Fruit fly (Drosophila melanogaster) Kc167 (cell line): ENCODE results near the gene CG13795.

ENCODE experiments used
- Myc ChIP-seq: fragments of >200 bp; optimal IDR thresholded peaks from 2 replicates; lab custom pipeline; 2017; ENCODE audit warnings: missing external identifiers
- Sin3A ChIP-seq: fragments of >200 bp; optimal IDR thresholded peaks from 2 replicates; lab custom pipeline; 2018; ENCODE audit warnings: missing external identifiers
- h ChIP-seq: fragments of >200 bp; optimal IDR thresholded peaks from 3 replicates; lab custom pipeline; 2018; ENCODE audit warnings: missing external identifiers
- insv ChIP-seq: fragments of >200 bp; optimal IDR thresholded peaks from 3 replicates; lab custom pipeline; 2018; ENCODE audit warnings: missing external identifiers
- psq ChIP-seq: fragments of >200 bp; optimal IDR thresholded peaks from 2 replicates; lab custom pipeline; 2017; ENCODE audit warnings: missing external identifiers
- ttk ChIP-seq: sonication (Bioruptor generic); optimal IDR thresholded peaks from 2 replicates; lab custom pipeline; 2017; ENCODE audit warnings: missing external identifiers

Gene CG13795

DNA sequence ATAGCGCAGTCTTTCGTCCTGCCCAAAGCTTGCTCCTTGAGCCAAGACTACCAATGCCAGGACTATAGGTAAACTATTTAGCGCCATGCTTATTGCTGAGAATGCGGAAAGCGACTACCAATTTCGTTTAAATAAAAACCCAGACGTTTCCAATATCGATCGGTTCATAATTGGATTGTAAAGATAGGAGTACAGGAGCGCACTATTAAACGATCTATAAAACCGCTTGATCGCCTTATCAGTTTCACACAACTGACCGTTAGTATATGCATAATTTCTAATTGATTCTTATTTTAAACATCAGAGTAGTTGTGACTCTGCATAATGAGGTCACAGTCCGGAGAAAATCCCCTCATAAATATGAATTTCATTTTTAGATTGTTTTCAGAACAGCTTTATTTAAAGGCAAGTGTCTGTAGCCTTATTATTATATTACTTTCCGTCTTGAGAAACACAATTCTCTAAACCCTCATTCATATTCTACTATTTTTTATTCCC lies 33.5 kb downstream of the CG13795 start, which contains the start of the genes CG7025 and CG43235:
TSS of gene CG7025 (minus strand) at position 101 of the 498 bp plus-strand sequence.
TSS of gene CG43235 (plus strand) at position 448 of the 498 bp plus-strand sequence.
- TF ChIP-seq insv (lab: Kevin White, UChicago) (no peak), h (lab: Kevin White, UChicago) (no peak), psq (lab: Kevin White, UChicago) (no peak), Sin3A (lab: Kevin White, UChicago) (no peak), ttk (lab: Kevin White, UChicago) (no peak), Myc (lab: Kevin White, UChicago) (no peak)

DNA sequence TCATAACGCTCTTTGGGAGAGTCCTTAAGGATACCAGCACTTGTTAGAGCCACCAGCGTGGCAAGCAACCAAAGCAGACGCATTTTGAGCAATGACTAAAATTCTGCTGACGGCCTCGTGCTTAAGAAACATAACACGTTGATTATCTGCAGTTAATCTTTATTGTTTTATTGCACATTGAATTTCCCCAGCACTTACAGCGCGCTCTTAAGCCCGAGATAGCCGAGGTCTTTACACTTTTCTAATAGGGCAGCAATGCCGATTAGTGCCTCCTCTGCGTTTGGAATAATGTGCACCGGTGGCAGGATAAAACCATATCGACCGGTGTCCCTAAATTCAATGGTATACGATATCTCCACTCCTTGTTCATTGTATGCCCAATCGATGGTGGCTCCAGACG lies 35.1 kb downstream of the CG13795 start, which contains the start of gene CG18585:
TSS of gene CG18585 (minus strand) at position 101 of the 400 bp plus-strand sequence.
- TF ChIP-seq insv (lab: Kevin White, UChicago) (no peak), psq (lab: Kevin White, UChicago) (no peak), ttk (lab: Kevin White, UChicago) (no peak), Sin3A (lab: Kevin White, UChicago) (no peak), Myc (lab: Kevin White, UChicago) (no peak), h (lab: Kevin White, UChicago) (no peak)

DNA sequence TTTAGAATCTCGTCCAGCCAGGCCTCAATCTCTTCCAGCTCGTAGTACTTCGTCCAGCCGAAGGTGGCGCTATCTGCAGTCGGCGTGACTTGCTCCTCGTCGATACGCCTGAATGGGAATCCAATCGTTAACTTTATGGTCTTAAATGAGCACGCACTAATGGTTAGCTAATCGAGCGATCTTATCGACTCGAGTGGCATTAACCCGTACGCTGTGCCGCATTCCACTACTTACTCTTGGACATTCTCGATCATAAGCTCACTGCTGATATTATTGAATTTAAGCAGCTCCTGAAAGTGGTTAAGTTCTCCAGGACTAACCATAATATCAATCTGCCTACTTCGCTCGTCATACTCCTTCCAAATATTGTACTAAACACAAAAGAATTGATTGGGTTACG lies 35.6 kb downstream of the CG13795 start:
- TF ChIP-seq ttk (lab: Kevin White, UChicago) (no peak), insv (lab: Kevin White, UChicago) (no peak), h (lab: Kevin White, UChicago) (no peak), Myc (lab: Kevin White, UChicago) (no peak), psq (lab: Kevin White, UChicago) (no peak), Sin3A (lab: Kevin White, UChicago) (no peak)

DNA sequence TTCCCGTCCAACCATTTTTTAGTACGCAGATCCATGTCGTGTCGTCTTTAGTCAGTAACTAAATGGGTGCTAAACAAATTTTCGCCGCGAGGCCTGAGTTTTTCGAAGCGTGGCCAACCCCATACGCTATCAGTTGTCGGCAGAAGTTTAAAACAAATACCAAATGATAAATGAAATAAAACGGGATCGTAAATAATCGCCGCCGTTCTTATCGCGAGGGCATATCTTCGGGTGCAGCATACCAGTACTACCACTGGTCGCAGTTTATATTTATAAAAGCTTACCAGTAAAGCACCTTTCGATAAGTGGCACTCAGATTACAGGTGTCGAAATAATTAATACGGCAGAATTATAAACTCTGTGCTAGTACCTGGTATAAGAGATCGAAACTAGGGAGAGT lies 40.8 kb downstream of the CG13795 start:
- TF ChIP-seq ttk (lab: Kevin White, UChicago), result no peak
- no peak for TF ChIP-seq insv (lab: Kevin White, UChicago)

DNA sequence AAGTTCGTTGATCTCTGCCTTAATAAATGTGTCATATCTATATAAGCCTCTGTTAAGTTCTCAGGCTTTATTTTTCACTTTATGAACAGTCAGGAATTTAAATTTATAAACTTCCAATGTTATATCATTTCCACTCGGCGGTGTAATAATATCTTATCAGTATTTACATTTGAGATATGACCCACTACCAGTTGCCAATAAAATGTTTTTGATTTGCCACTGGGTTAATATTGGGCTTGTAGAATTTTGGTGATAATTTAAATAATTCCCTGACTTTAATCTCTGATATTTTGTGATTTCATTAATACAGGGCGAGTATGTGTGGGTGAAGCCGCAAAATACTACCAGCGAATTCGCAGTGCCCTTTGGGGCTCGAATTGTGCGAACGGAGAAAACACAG lies 45.8 kb downstream of the CG13795 start:
- no peak for TF ChIP-seq ttk (lab: Kevin White, UChicago)
- TF ChIP-seq psq (lab: Kevin White, UChicago), result no peak
- TF ChIP-seq h (lab: Kevin White, UChicago), result no peak

DNA sequence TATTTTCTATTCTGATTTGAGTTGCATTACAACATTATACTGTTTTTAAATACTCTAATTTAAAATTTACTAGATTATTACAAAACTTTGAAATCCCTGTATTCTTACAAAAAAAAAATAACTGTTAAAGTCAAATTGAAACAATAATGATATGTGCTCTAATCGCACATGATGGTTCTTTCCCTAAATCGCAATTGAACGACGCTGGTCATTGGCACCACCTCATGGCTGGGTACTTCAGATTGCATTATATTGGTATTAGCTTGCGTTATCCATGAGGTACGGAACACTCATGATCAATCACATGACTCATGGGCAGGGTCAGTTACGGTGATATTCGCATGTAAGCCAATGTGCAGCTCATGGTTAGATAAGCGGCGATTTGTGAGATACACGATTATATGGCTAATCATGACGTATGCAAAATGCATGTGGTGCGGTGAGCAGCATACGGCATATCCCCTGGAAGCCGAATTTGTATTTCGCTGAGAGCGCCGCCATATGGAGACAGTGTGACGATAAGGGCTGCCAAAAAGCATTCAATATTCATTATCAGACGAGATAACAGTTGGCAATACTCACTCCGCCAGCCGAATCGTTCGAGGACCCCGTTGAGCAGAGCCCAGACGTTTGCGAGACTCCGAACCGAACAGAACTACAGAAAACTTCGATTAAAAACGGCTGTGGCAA lies 47.9 kb downstream of the CG13795 start:
- TF ChIP-seq Sin3A (lab: Kevin White, UChicago), result no peak
- TF ChIP-seq insv (lab: Kevin White, UChicago), result no peak

DNA sequence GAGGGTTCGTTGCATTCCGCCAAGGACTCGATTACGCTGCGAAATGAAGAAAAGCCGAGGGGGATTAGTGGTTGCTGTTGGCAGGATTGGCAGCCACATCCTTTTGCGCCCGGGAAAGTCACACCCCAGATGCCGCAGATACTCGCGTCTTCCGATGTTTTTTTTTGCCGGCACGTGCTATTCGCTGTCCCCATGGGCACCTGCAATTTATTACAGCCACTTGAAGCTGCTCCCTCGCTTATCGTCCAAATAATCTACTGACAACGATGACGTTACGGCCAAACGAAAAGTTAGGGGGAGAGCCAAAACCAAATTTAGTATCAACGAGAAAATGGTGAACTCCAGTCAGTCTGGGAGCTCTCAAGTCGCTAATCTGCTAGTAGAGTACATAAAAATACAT lies 49.1 kb downstream of the CG13795 start:
- TF ChIP-seq h (lab: Kevin White, UChicago) (no peak), Sin3A (lab: Kevin White, UChicago) (no peak), Myc (lab: Kevin White, UChicago) (no peak), psq (lab: Kevin White, UChicago) (no peak), ttk (lab: Kevin White, UChicago) (no peak), insv (lab: Kevin White, UChicago) (no peak)

DNA sequence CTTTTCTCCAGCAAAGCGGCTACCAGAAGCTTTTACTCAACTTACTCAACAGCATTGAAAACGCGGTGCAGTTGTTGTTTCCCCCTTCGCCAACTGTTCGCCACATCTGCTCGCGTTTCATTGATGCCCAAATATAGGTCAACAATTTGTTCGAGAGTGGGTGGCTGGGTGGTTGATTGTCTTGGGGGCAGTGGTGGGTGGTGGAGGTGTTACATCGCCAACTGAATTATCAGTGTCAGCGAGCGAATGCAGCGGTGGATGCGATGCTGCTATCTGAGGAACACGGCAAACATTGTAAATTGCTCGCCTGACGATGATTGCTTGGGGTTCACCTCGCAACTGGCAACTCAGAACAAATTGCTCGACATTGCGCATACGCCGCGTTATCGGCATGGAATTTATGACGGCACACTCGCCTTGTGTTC lies 50.3 kb downstream of the CG13795 start:
- TF ChIP-seq h (lab: Kevin White, UChicago) (no peak), ttk (lab: Kevin White, UChicago) (no peak), Sin3A (lab: Kevin White, UChicago) (no peak)

DNA sequence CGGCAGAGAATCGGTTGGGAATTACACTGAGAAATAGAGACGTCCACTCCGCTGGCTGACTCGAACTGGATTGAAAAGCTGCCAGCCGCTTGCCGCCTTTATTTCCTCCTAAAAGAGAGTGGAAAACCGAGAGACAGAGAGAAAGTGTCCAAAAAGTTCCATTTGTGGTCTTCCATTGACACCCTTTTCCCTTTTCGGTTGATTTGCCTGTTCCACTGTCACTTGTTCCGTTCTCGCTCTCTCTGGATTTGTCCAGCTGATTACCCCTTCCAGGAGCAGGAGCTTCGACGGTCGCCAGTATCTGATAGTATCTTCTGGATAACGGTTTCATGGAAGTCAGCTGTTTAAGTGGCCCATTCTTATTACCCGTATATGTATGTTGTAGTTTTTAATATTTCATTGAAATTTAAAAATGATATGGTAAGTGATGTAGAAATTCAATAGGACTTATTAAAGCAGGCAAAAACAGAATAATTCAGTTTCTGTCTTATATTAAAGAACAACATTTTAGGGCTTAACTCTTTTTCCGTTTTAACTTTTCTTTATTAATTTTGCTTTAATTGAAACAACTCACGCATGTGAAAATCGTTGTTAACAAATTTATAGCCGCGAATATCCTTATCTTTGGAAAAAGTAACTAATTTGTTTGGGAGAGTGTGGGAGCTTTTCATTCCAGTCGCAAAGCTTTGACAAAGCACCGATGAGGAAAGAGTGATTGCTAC lies 50.9 kb downstream of the CG13795 start, which contains the start of gene Slob:
TSS of gene Slob (minus strand) at position 51 of the 722 bp plus-strand sequence.
- TF ChIP-seq ttk (lab: Kevin White, UChicago), result no peak
- no peak for TF ChIP-seq h (lab: Kevin White, UChicago)
- TF ChIP-seq psq (lab: Kevin White, UChicago), result no peak
- TF ChIP-seq Sin3A (lab: Kevin White, UChicago), result no peak
- TF ChIP-seq insv (lab: Kevin White, UChicago), result no peak
- no peak for TF ChIP-seq Myc (lab: Kevin White, UChicago)
